Worm (Caenorhabditis elegans) whole organism, early embryonic: Measurements from ENCODE around the gene flp-1.

Experiments used
- aly-1 ChIP-seq: sonication (generic microtip); optimal IDR thresholded peaks from 2 replicates; lab custom pipeline; 2016; ENCODE audit warnings: missing genetic modification characterization, missing compliant biosample characterization
- ama-1 ChIP-seq: fragments of 150-350 bp; optimal IDR thresholded peaks from 2 replicates; lab custom pipeline; 2014
- ceh-13 ChIP-seq: fragments of 200-800 bp; sonication (Bioruptor generic); optimal IDR thresholded peaks from 2 replicates; lab custom pipeline; 2018; ENCODE audit warnings: mild to moderate bottlenecking, missing genetic modification characterization, missing compliant biosample characterization
- ceh-36 ChIP-seq: sonication (generic microtip); optimal IDR thresholded peaks from 2 replicates; lab custom pipeline; 2016; ENCODE audit warnings: missing genetic modification characterization, inconsistent platforms, missing compliant biosample characterization
- flt-1 ChIP-seq: fragments of 200-800 bp; sonication (Bioruptor generic); IDR thresholded peaks from 2 replicates; pipeline ENCODE4 v1.3.6; 2022; ENCODE audit warnings: missing genetic modification characterization, missing compliant biosample characterization
- hmg-4 ChIP-seq: fragments of 200-800 bp; sonication (Bioruptor generic); optimal IDR thresholded peaks from 2 replicates; lab custom pipeline; 2018; ENCODE audit warnings: mild to moderate bottlenecking, missing genetic modification characterization, missing compliant biosample characterization
- hnd-1 ChIP-seq: sonication (generic microtip); optimal IDR thresholded peaks from 2 replicates; lab custom pipeline; 2016; ENCODE audit warnings: missing genetic modification characterization, missing compliant biosample characterization

- TF ChIP-seq ama-1 (lab: Kevin White, UChicago) (no peak), ceh-36 (tag; lab: Kevin White, UChicago) (no peak), ceh-13 (GFP tag; lab: Kevin White, UChicago) (no peak), hmg-4 (GFP tag; lab: Kevin White, UChicago) (no peak), hnd-1 (tag; lab: Kevin White, UChicago) (no peak), flt-1 (GFP tag; lab: Robert Waterston, UW) (no peak), aly-1 (tag; lab: Kevin White, UChicago) (no peak)
Observed at ce11 chrIV:9130605-9131004, 13.9 kb upstream of the flp-1 start.
